Worm (Caenorhabditis elegans): ENCODE data around the gene D1044.7.
A peak's percentile ranks its signal among the peaks of the same experiment; 100 is the strongest.

Gene D1044.7

ce11 chrIII:5504725-5505473 lies 3.7 kb downstream of the D1044.7 start:
- no peak for TF ChIP-seq pax-1 (tag; optimal IDR thresholded peaks at IDR 0.05)
- no peak for TF ChIP-seq ceh-2 (tag; optimal IDR thresholded peaks at IDR 0.05)
- no peak for TF ChIP-seq ets-4 (tag; optimal IDR thresholded peaks at IDR 0.05)
- no peak for TF ChIP-seq ref-2 (tag; optimal IDR thresholded peaks at IDR 0.05)
- TF ChIP-seq nhr-11 (tag; optimal IDR thresholded peaks at IDR 0.05), result no peak

- TF ChIP-seq unc-42 (tag; optimal IDR thresholded peaks at IDR 0.05) (peak; percentile 75), pat-9 (tag; optimal IDR thresholded peaks at IDR 0.05) (no peak), dve-1 (tag; optimal IDR thresholded peaks at IDR 0.05) (no peak), ets-4 (tag; optimal IDR thresholded peaks at IDR 0.05) (peak; percentile 37), unc-55 (GFP tag; optimal IDR thresholded peaks at IDR 0.05) (peak; percentile 27)
Observed at ce11 chrIII:5504164-5504563, 4.4 kb downstream of the D1044.7 start.

DNA sequence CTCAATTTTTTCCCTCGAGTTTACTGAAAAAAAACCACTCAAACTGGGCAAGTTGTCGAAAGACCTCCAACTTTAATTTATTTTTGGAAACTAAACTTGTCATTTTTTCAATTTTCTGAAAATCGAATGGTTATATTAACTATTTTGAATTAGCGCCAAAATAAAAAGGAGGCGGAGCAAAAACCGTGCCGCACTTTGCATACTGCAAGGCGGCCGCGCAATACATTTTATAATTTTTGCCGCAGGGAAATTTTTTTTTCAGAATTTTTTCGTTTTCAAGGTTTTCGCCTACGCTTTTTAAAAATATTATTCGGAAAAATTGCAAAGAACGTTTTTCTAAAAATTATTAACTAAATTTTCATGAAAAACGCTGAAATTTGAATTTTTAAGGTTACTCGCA lies 4.9 kb downstream of the D1044.7 start:
- TF ChIP-seq fax-1 (tag; optimal IDR thresholded peaks at IDR 0.05) (no peak), hlh-13 (GFP tag; optimal IDR thresholded peaks at IDR 0.05) (peak; percentile 6)

DNA sequence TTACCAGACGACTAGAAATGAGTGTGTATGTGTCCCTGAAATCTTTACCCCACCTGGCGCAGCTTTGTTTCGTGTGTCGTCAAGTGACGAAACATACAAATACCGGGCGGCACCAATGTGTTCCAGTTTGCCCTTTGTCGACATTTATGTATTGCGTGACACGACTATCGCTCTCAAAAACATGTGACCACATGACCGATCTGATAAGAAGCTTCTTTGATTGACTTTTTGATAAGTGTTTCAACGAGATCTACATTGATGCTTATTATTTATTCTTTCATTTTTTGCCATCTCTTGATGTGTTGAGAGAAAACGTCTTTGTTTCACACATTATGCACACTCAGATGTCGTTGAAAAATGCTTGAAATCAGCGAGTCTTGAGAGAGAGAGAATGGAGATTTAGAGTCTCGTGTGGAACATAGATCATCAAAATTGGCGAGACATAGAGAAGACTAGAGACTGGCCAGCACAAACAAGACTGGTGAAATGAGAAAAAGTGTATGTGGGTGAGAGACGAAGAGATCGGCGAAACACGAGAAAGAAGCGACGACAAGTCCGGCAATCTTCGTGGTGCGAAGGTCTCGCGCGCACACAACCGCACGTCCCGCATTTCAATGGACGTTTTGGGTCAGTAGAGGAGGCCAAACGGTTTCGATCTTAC lies 5.5 kb downstream of the D1044.7 start:
- no peak for TF ChIP-seq T23F11.4 (GFP tag; optimal IDR thresholded peaks at IDR 0.05)
- no peak for TF ChIP-seq pax-1 (tag; optimal IDR thresholded peaks at IDR 0.05)
- TF ChIP-seq unc-55 (GFP tag; optimal IDR thresholded peaks at IDR 0.05), result peak; percentile 59
- no peak for TF ChIP-seq sdc-2 (tag; optimal IDR thresholded peaks at IDR 0.05)
- TF ChIP-seq nfya-1 (tag; optimal IDR thresholded peaks at IDR 0.05), result peak; percentile 58
- TF ChIP-seq unc-42 (tag; optimal IDR thresholded peaks at IDR 0.05), result peak; percentile 16
- TF ChIP-seq madf-2 (tag; optimal IDR thresholded peaks at IDR 0.05), result peak; percentile 6
- peak; percentile 67 for TF ChIP-seq ets-4 (tag; optimal IDR thresholded peaks at IDR 0.05)
- no peak for TF ChIP-seq npax-4 (tag; optimal IDR thresholded peaks at IDR 0.05)
- peak; percentile 38 for TF ChIP-seq ceh-18 (tag; optimal IDR thresholded peaks at IDR 0.05)
- no peak for TF ChIP-seq fkh-10 (GFP tag; optimal IDR thresholded peaks at IDR 0.05)
- peak; percentile 73 for TF ChIP-seq elt-2 (tag; optimal IDR thresholded peaks at IDR 0.05)
- peak; percentile 12 for TF ChIP-seq F13H6.1 (tag; optimal IDR thresholded peaks at IDR 0.05)
- no peak for TF ChIP-seq ahr-1 (tag; optimal IDR thresholded peaks at IDR 0.05)
- TF ChIP-seq ceh-2 (tag; optimal IDR thresholded peaks at IDR 0.05), result peak; percentile 10
- TF ChIP-seq tbx-2 (tag; optimal IDR thresholded peaks at IDR 0.05), result peak; percentile 37
- peak; percentile 4 for TF ChIP-seq ztf-16 (tag; optimal IDR thresholded peaks at IDR 0.05)
- TF ChIP-seq dmd-4 (tag; optimal IDR thresholded peaks at IDR 0.05; ENCODE audit: borderline replicate concordance), result peak; percentile 12
- peak; percentile 23 for TF ChIP-seq hlh-30 (tag; optimal IDR thresholded peaks at IDR 0.05; ENCODE audit: insufficient read depth)
- peak; percentile 64 for TF ChIP-seq ceh-31 (tag; optimal IDR thresholded peaks at IDR 0.05)
- TF ChIP-seq ceh-34 (tag; optimal IDR thresholded peaks at IDR 0.05), result peak; percentile 57

- TF ChIP-seq hlh-30 (tag; optimal IDR thresholded peaks at IDR 0.05; ENCODE audit: insufficient read depth) (peak; percentile 7), ahr-1 (tag; optimal IDR thresholded peaks at IDR 0.05) (no peak), fax-1 (tag; optimal IDR thresholded peaks at IDR 0.05) (no peak)
Observed at ce11 chrIII:5501358-5502287, 6.9 kb downstream of the D1044.7 start, which contains the start of gene R02F2.1. R02F2.1 (plus strand) TSS chrIII:5501885.

ce11 chrIII:5500732-5501131 lies 7.8 kb downstream of the D1044.7 start:
- TF ChIP-seq sox-2 (GFP tag; IDR thresholded peaks at IDR 0.05), result no peak
- TF ChIP-seq dmd-4 (tag; optimal IDR thresholded peaks at IDR 0.05; ENCODE audit: borderline replicate concordance), result no peak
- TF ChIP-seq pha-4 (tag; optimal IDR thresholded peaks at IDR 0.05), result no peak
